Worm (Caenorhabditis elegans) whole organism, midembryonic: ENCODE measurements around the gene F44E2.10.

Experiments used
- cog-1 ChIP-seq: sonication (generic microtip); optimal IDR thresholded peaks from 2 replicates; lab custom pipeline; 2016; ENCODE audit warnings: missing genetic modification characterization, missing compliant biosample characterization
- flt-1 ChIP-seq: fragments of 200-800 bp; sonication (Bioruptor generic); IDR thresholded peaks from 2 replicates; pipeline ENCODE4 v1.3.6; 2022; ENCODE audit warnings: missing genetic modification characterization, missing compliant biosample characterization
- med-1 ChIP-seq: sonication (generic microtip); optimal IDR thresholded peaks from 2 replicates; lab custom pipeline; 2017; ENCODE audit warnings: missing genetic modification characterization, mild to moderate bottlenecking, missing compliant biosample characterization, antibody characterized with exemption, missing genetic modification reagents; ENCODE audit not compliant: insufficient read depth
- ref-1 ChIP-seq: fragments of 200-800 bp; sonication (Bioruptor generic); conservative IDR thresholded peaks from 2 replicates; pipeline ENCODE4 v1.3.6; 2022; ENCODE audit warnings: missing genetic modification reagents, missing genetic modification characterization, missing compliant biosample characterization
- ztf-23 ChIP-seq: fragments of 200-800 bp; sonication (Bioruptor generic); IDR thresholded peaks from 2 replicates; pipeline ENCODE4 v1.3.6; 2022; ENCODE audit warnings: missing genetic modification reagents, missing genetic modification characterization, missing compliant biosample characterization

- TF ChIP-seq ref-1 (GFP tag; lab: Robert Waterston, UW) = no peak
- TF ChIP-seq med-1 (GFP tag; lab: Kevin White, UChicago) = no peak
- peak; percentile 85 for TF ChIP-seq cog-1 (tag; lab: Kevin White, UChicago)
- TF ChIP-seq ztf-23 (GFP tag; lab: Robert Waterston, UW) = peak; percentile 56; the same call in 1 of the 2 replicates
- peak; percentile 65; the same call in 1 of the 2 replicates for TF ChIP-seq flt-1 (GFP tag; lab: Robert Waterston, UW)
Measured at ce11 chrIII:8873990-8874668, 43.2 kb upstream of the F44E2.10 start.
